Fruit fly (Drosophila melanogaster): ENCODE measurements around the gene CG33310.
A peak's percentile ranks its signal among the peaks of the same experiment; 100 is the strongest.

Gene CG33310

dm6 chr2L:15038339-15039308 is 11.9 kb downstream of the CG33310 start, which contains the start of gene CIAPIN1 (continued):
- TF ChIP-seq Pdp1 (GFP tag; optimal IDR thresholded peaks at IDR 0.05) (peak in 1 of 2 experiments; percentile 28), bowl (GFP tag; IDR thresholded peaks at IDR 0.05) (no peak), E2f2 (GFP tag; IDR thresholded peaks at IDR 0.05) (peak; percentile 8; the same call in 1 of the 2 replicates), cas (GFP tag; IDR thresholded peaks at IDR 0.05) (no peak), CG3995 (GFP tag; optimal IDR thresholded peaks at IDR 0.05) (peak; percentile 97)

- TF ChIP-seq CG15514 (GFP tag; optimal IDR thresholded peaks at IDR 0.05) (peak; percentile 58), CG7987 (GFP tag; optimal IDR thresholded peaks at IDR 0.05) (peak; percentile 59), CG12659 (GFP tag; optimal IDR thresholded peaks at IDR 0.05) (peak; percentile 60), CG13123 (GFP tag; optimal IDR thresholded peaks at IDR 0.05) (no peak), CG13624 (GFP tag; optimal IDR thresholded peaks at IDR 0.05) (no peak), Abd-B (GFP tag; optimal IDR thresholded peaks at IDR 0.05) (no peak), CG9817 (tag; optimal IDR thresholded peaks at IDR 0.05) (peak; percentile 61), Myb (GFP tag; optimal IDR thresholded peaks at IDR 0.05) (peak; percentile 19), tup (GFP tag; optimal IDR thresholded peaks at IDR 0.05) (no peak), CG18619 (GFP tag; optimal IDR thresholded peaks at IDR 0.05) (peak; percentile 31), CG32767 (GFP tag; IDR thresholded peaks at IDR 0.05) (0 out of 2 replicates have a peak, but pooled peaks have one; percentile 8), MESR4 (GFP tag; optimal IDR thresholded peaks at IDR 0.05) (peak; percentile 69), CG42726 (GFP tag; IDR thresholded peaks at IDR 0.05; ENCODE audit: partially characterized antibody) (peak; percentile 95), Dp (GFP tag; optimal IDR thresholded peaks at IDR 0.05) (peak; percentile 25), vnd (GFP tag; IDR thresholded peaks at IDR 0.05; ENCODE audit: partially characterized antibody) (peak; percentile 83), CG1024 (GFP tag; IDR thresholded peaks at IDR 0.05) (0 out of 2 replicates have a peak, but pooled peaks have one; percentile 9), al (GFP tag; IDR thresholded peaks at IDR 0.05) (0 out of 2 replicates have a peak, but pooled peaks have one; percentile 12), slbo (GFP tag; IDR thresholded peaks at IDR 0.05) (peak; percentile 79), aop (GFP tag; IDR thresholded peaks at IDR 0.05) (no peak), Ada2b (GFP tag; IDR thresholded peaks at IDR 0.05) (no peak), Aef1 (GFP tag; IDR thresholded peaks at IDR 0.05) (no peak; the same call in 1 of the 3 replicates), CG7372 (GFP tag; IDR thresholded peaks at IDR 0.05) (peak; percentile 19; the same call in 1 of the 2 replicates), Ets97D (GFP tag; optimal IDR thresholded peaks at IDR 0.05) (peak; percentile 84), MBD-R2 (GFP tag; IDR thresholded peaks at IDR 0.05) (peak; percentile 87), chif (GFP tag; optimal IDR thresholded peaks at IDR 0.05) (no peak), BEAF-32 (GFP tag; optimal IDR thresholded peaks at IDR 0.05) (peak; percentile 87), Sry-β (GFP tag; optimal IDR thresholded peaks at IDR 0.05) (peak; percentile 92), Scr (GFP tag; IDR thresholded peaks at IDR 0.05; ENCODE audit: partially characterized antibody) (peak; percentile 83), CG10543 (GFP tag; optimal IDR thresholded peaks at IDR 0.05) (peak; percentile 9), Ets65A (GFP tag) (peak; percentile 86), CG33557 (GFP tag; optimal IDR thresholded peaks at IDR 0.05) (peak; percentile 0), CG8765 (GFP tag; IDR thresholded peaks at IDR 0.05) (peak; percentile 41; the same call in 1 of the 2 replicates), CG15011 (GFP tag; optimal IDR thresholded peaks at IDR 0.05) (no peak), Meics (GFP tag; optimal IDR thresholded peaks at IDR 0.05) (no peak), Bgb (GFP tag; IDR thresholded peaks at IDR 0.05; ENCODE audit: partially characterized antibody) (peak; percentile 94), Dbx (GFP tag; IDR thresholded peaks at IDR 0.05) (peak; percentile 58; the same call in 2 of the 3 replicates), hbn (GFP tag; IDR thresholded peaks at IDR 0.05; ENCODE audit: partially characterized antibody) (peak; percentile 65), CG11247 (GFP tag; IDR thresholded peaks at IDR 0.05) (peak; percentile 45; the same call in 1 of the 2 replicates), CG8290 (GFP tag; optimal IDR thresholded peaks at IDR 0.05) (peak; percentile 17), CG8290 (tag; optimal IDR thresholded peaks at IDR 0.05) (no peak), Rfx (GFP tag; IDR thresholded peaks at IDR 0.05) (no peak)
These were observed 12.7 kb downstream of the CG33310 start for dm6 chr2L:15039309-15039772.
